Worm (Caenorhabditis elegans) whole organism, L2 larva: ENCODE measurements around the gene smf-3.

ENCODE experiments used
- C34F6.9 ChIP-seq: fragments of 150-350 bp; optimal IDR thresholded peaks from 2 replicates; lab custom pipeline; 2014; ENCODE audit warnings: missing biosample characterization, missing genetic modification characterization
- F13H6.1 ChIP-seq: sonication (generic microtip); optimal IDR thresholded peaks from 2 replicates; lab custom pipeline; 2016; ENCODE audit warnings: missing genetic modification characterization, missing compliant biosample characterization
- R02D3.7 ChIP-seq: fragments of 150-350 bp; optimal IDR thresholded peaks from 2 replicates; lab custom pipeline; 2014; ENCODE audit warnings: missing biosample characterization, missing genetic modification characterization
- ZK546.5 ChIP-seq: sonication (generic microtip); optimal IDR thresholded peaks from 2 replicates; lab custom pipeline; 2017; ENCODE audit warnings: missing biosample characterization, missing genetic modification characterization
- alr-1 ChIP-seq: fragments of 150-350 bp; optimal IDR thresholded peaks from 2 replicates; lab custom pipeline; 2014; ENCODE audit warnings: missing biosample characterization, missing genetic modification characterization
- aly-2 ChIP-seq: fragments of 150-350 bp; optimal IDR thresholded peaks from 2 replicates; lab custom pipeline; 2014; ENCODE audit warnings: missing biosample characterization, missing genetic modification characterization
- ama-1 ChIP-seq: fragments of 150-350 bp; optimal IDR thresholded peaks from 2 replicates; lab custom pipeline; 2018; ENCODE audit warnings: inconsistent platforms
- blmp-1 ChIP-seq: sonication (generic microtip); optimal IDR thresholded peaks from 2 replicates; lab custom pipeline; 2017; ENCODE audit warnings: missing genetic modification characterization, mild to moderate bottlenecking, missing compliant biosample characterization, antibody characterized with exemption, moderate library complexity; ENCODE audit not compliant: insufficient read depth
- ceh-16 ChIP-seq: fragments of 150-350 bp; optimal IDR thresholded peaks from 2 replicates; lab custom pipeline; 2014; ENCODE audit warnings: missing biosample characterization, missing genetic modification characterization
- crh-2 ChIP-seq: sonication (generic microtip); optimal IDR thresholded peaks from 2 replicates; lab custom pipeline; 2017; ENCODE audit warnings: missing biosample characterization, missing genetic modification characterization
- dmd-4 ChIP-seq: sonication (generic microtip); optimal IDR thresholded peaks from 2 replicates; lab custom pipeline; 2017; ENCODE audit warnings: missing biosample characterization, missing genetic modification characterization
- egl-27 ChIP-seq: sonication (generic microtip); optimal IDR thresholded peaks from 3 replicates; lab custom pipeline; 2017; ENCODE audit warnings: missing biosample characterization, missing genetic modification reagents, missing genetic modification characterization
- elt-1 ChIP-seq: fragments of 150-350 bp; optimal IDR thresholded peaks from 2 replicates; lab custom pipeline; 2014; ENCODE audit warnings: missing biosample characterization, missing genetic modification characterization
- elt-3 ChIP-seq: sonication (generic microtip); optimal IDR thresholded peaks from 2 replicates; lab custom pipeline; 2017; ENCODE audit warnings: missing biosample characterization, missing genetic modification characterization
- fos-1 ChIP-seq: fragments of 150-350 bp; optimal IDR thresholded peaks from 2 replicates; lab custom pipeline; 2014; ENCODE audit warnings: missing biosample characterization, missing genetic modification characterization
- gmeb-1 ChIP-seq: fragments of 150-350 bp; optimal IDR thresholded peaks from 2 replicates; lab custom pipeline; 2014; ENCODE audit warnings: missing biosample characterization, missing genetic modification characterization
- lin-11 ChIP-seq: fragments of 150-350 bp; sonication (generic microtip); optimal IDR thresholded peaks from 2 replicates; lab custom pipeline; 2014; ENCODE audit warnings: missing biosample characterization, missing genetic modification characterization, inconsistent platforms, mixed read lengths
- lin-13 ChIP-seq: fragments of 150-350 bp; optimal IDR thresholded peaks from 2 replicates; lab custom pipeline; 2014; ENCODE audit warnings: missing biosample characterization, missing genetic modification reagents, missing genetic modification characterization
- lin-39 ChIP-seq: fragments of 150-350 bp; optimal IDR thresholded peaks from 2 replicates; lab custom pipeline; 2014; ENCODE audit warnings: missing biosample characterization, missing genetic modification reagents, missing genetic modification characterization
- lsy-2 ChIP-seq, 2 experiments: fragments of 150-350 bp in 1 of 2; sonication (generic microtip) in 1 of 2; optimal IDR thresholded peaks; 2 replicates each; lab custom pipeline; 2014 to 2017; ENCODE audit warnings: missing biosample characterization in 2 of 2, missing genetic modification characterization in 2 of 2
- mab-5 ChIP-seq: fragments of 150-350 bp; optimal IDR thresholded peaks from 2 replicates; lab custom pipeline; 2014; ENCODE audit warnings: missing biosample characterization, missing genetic modification characterization
- mbf-1 ChIP-seq: sonication (generic microtip); optimal IDR thresholded peaks from 2 replicates; lab custom pipeline; 2017; ENCODE audit warnings: missing biosample characterization, missing genetic modification characterization
- mdl-1 ChIP-seq, 2 experiments: fragments of 150-350 bp in 1 of 2; sonication (generic microtip) in 1 of 2; optimal IDR thresholded peaks; 2 replicates each; lab custom pipeline; 2017; ENCODE audit warnings: missing biosample characterization in 2 of 2, missing genetic modification characterization in 2 of 2
- nhr-12 ChIP-seq: fragments of 150-350 bp; optimal IDR thresholded peaks from 2 replicates; lab custom pipeline; 2014; ENCODE audit warnings: missing biosample characterization, missing genetic modification characterization
- nhr-129 ChIP-seq: fragments of 150-350 bp; optimal IDR thresholded peaks from 2 replicates; lab custom pipeline; 2014; ENCODE audit warnings: missing biosample characterization, missing genetic modification characterization
- nhr-21 ChIP-seq: fragments of 150-350 bp; optimal IDR thresholded peaks from 2 replicates; lab custom pipeline; 2014; ENCODE audit warnings: missing biosample characterization, missing genetic modification characterization
- nhr-23 ChIP-seq: fragments of 150-350 bp; optimal IDR thresholded peaks from 2 replicates; lab custom pipeline; 2014; ENCODE audit warnings: missing biosample characterization, missing genetic modification reagents, missing genetic modification characterization
- nhr-6 ChIP-seq: fragments of 150-350 bp; optimal IDR thresholded peaks from 2 replicates; lab custom pipeline; 2014; ENCODE audit warnings: missing biosample characterization, missing genetic modification characterization
- nhr-77 ChIP-seq: fragments of 150-350 bp; optimal IDR thresholded peaks from 2 replicates; lab custom pipeline; 2014; ENCODE audit warnings: missing biosample characterization, missing genetic modification characterization
- peb-1 ChIP-seq: fragments of 150-350 bp; optimal IDR thresholded peaks from 2 replicates; lab custom pipeline; 2014; ENCODE audit warnings: missing biosample characterization, missing genetic modification characterization
- sem-4 ChIP-seq: fragments of 150-350 bp; optimal IDR thresholded peaks from 2 replicates; lab custom pipeline; 2014; ENCODE audit warnings: missing biosample characterization, missing genetic modification reagents, missing genetic modification characterization
- skn-1 ChIP-seq: sonication (generic microtip); optimal IDR thresholded peaks from 2 replicates; lab custom pipeline; 2017; ENCODE audit warnings: missing biosample characterization, missing genetic modification characterization
- sma-3 ChIP-seq: sonication (generic microtip); optimal IDR thresholded peaks from 2 replicates; lab custom pipeline; 2016; ENCODE audit warnings: missing genetic modification reagents, missing genetic modification characterization, missing compliant biosample characterization
- sma-9 ChIP-seq, 2 experiments: fragments of 150-350 bp in 1 of 2; sonication (generic microtip) in 1 of 2; optimal IDR thresholded peaks; 2 replicates each; lab custom pipeline; 2014 to 2016; ENCODE audit warnings: missing genetic modification characterization in 2 of 2, mild to moderate bottlenecking in 1 of 2, missing biosample characterization in 1 of 2, missing compliant biosample characterization in 1 of 2, missing genetic modification reagents in 1 of 2, moderate library complexity in 1 of 2
- unc-39 ChIP-seq: fragments of 150-350 bp; optimal IDR thresholded peaks from 2 replicates; lab custom pipeline; 2014; ENCODE audit warnings: missing biosample characterization, missing genetic modification characterization
- unc-55 ChIP-seq: fragments of 150-350 bp; sonication (generic microtip); optimal IDR thresholded peaks from 3 replicates; lab custom pipeline; 2014; ENCODE audit warnings: missing biosample characterization, missing genetic modification reagents, missing genetic modification characterization
- unc-62 ChIP-seq: fragments of 150-350 bp; optimal IDR thresholded peaks from 2 replicates; lab custom pipeline; 2014; ENCODE audit warnings: missing biosample characterization, missing genetic modification reagents, missing genetic modification characterization
- zag-1 ChIP-seq: fragments of 150-350 bp; optimal IDR thresholded peaks from 2 replicates; lab custom pipeline; 2014; ENCODE audit warnings: missing biosample characterization, missing genetic modification characterization
- ztf-1 ChIP-seq: fragments of 200-800 bp; sonication (Bioruptor generic); conservative IDR thresholded peaks from 2 replicates; pipeline ENCODE4 v1.3.6; 2022; ENCODE audit warnings: missing genetic modification characterization, missing compliant biosample characterization
- ztf-11 ChIP-seq: sonication (generic microtip); optimal IDR thresholded peaks from 2 replicates; lab custom pipeline; 2017; ENCODE audit warnings: missing biosample characterization, missing genetic modification characterization
- ztf-4 ChIP-seq: fragments of 150-350 bp; optimal IDR thresholded peaks from 2 replicates; lab custom pipeline; 2014; ENCODE audit warnings: missing biosample characterization, missing genetic modification characterization

smf-3 gene

DNA sequence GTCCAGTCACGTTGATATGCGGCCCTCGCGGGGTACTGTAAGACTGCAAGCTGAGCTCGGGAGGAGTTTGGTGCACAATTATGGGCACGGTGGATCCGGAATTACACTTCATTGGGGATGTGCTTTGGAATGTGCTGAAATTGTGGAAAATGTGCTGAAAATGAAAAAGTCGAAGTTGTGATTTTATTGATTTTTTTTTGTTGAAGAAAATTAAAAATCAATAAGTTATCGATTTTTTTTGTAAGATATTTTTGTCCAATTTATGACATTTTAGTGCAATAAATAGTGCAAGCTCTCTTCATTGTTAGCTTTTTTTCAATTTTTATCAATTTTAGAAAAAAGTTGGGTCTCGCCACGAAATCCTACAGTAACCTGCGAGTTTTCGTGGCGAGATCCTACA is 1.8 kb upstream of the smf-3 start:
- TF ChIP-seq zag-1 (no peak), alr-1 (tag; lab: Kevin White, UChicago) (no peak), ama-1 (lab: Kevin White, UChicago) (no peak), nhr-12 (tag; lab: Kevin White, UChicago) (no peak), aly-2 (no peak), dmd-4 (tag; lab: Kevin White, UChicago) (no peak)

DNA sequence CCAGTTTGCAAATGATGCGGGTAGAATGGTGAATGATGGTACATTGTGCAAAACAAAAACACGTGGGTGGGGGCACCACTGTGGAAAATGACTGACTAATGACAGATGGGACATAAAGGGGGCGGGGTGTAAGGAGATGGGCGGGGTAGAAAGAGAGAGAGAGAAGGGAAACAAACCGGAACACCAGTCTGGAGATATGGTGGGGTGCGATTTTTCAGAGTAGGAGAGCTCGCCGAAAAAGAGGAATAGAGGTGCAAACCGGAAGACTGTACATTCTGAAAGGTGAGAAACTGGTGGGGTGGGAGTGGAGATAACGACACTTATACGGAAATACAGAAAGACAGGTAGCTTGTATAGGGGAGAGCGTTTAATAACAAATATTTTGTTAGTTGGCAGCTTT is 9.5 kb downstream of the smf-3 start, which contains the start of gene ngn-1:
TSS of gene ngn-1 (minus strand) at position 101 of the 400 bp plus-strand sequence.
- TF ChIP-seq peb-1 (tag; lab: Kevin White, UChicago) (no peak), ZK546.5 (no peak), skn-1 (tag; lab: Kevin White, UChicago) (no peak), ztf-11 (tag; lab: Kevin White, UChicago) (no peak), lin-13 (no peak), sma-3 (GFP tag; lab: Kevin White, UChicago) (no peak), lin-39 (no peak), elt-1 (tag; lab: Kevin White, UChicago) (no peak), fos-1 (tag; lab: Kevin White, UChicago) (no peak), unc-62 (no peak), mab-5 (no peak), sma-9 (GFP tag; optimal IDR thresholded peaks at IDR 0.05; lab: Kevin White, UChicago) (no peak), sma-9 (tag; optimal IDR thresholded peaks at IDR 0.05; lab: Kevin White, UChicago) (no peak), elt-3 (tag; lab: Kevin White, UChicago) (no peak)

DNA sequence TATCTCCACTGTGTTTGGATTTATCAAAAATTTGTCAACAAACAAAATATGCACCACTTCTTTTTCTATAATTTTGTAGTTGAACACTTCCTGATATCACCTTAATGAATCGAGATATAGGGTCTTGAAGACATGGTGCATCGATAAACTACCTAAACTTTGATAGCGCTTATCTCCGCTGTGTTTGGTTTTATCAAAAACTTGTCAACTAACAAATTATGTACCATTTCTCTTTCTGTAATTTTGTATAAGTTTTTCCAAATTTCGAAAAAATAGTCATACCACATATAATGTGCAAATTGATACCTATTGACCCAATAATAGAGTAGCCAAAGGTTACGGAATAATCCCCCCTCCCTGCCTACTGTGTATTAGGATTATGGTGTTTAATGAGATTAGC is 11.5 kb downstream of the smf-3 start:
- TF ChIP-seq elt-3 (tag; lab: Kevin White, UChicago) (no peak), sma-3 (GFP tag; lab: Kevin White, UChicago) (no peak), alr-1 (tag; lab: Kevin White, UChicago) (no peak), dmd-4 (tag; lab: Kevin White, UChicago) (no peak), ztf-1 (GFP tag; lab: Robert Waterston, UW) (no peak), nhr-12 (tag; lab: Kevin White, UChicago) (no peak), unc-55 (GFP tag; lab: Kevin White, UChicago) (no peak), peb-1 (tag; lab: Kevin White, UChicago) (no peak), nhr-129 (tag; lab: Kevin White, UChicago) (no peak), R02D3.7 (tag; lab: Kevin White, UChicago) (no peak), lin-11 (tag; lab: Kevin White, UChicago) (no peak)

DNA sequence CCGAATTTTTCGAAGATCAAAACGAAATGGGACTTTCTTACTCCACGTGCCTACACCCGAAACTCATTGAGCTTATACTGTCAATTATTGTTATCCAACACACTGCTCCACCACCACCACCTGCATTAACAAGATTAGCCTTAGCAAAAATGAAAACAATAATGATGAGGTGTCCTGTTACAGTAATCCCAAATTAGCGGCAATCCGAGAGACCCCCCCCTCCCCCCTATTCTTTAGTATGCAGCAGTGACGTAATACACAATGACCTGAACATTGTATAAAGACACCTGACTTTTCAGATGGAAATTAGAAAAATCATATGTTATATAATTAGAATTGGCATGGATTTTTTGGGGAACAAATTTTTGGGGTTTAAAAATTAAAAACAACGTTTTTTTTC is 16.3 kb downstream of the smf-3 start:
- TF ChIP-seq lin-39 (no peak), elt-1 (tag; lab: Kevin White, UChicago) (no peak), aly-2 (no peak), sma-9 (GFP tag; optimal IDR thresholded peaks at IDR 0.05; lab: Kevin White, UChicago) (no peak), sma-9 (tag; optimal IDR thresholded peaks at IDR 0.05; lab: Kevin White, UChicago) (no peak), egl-27 (no peak), ztf-4 (no peak), nhr-21 (tag; lab: Kevin White, UChicago) (no peak), crh-2 (tag; lab: Kevin White, UChicago) (no peak), zag-1 (no peak), unc-62 (no peak), sem-4 (tag; lab: Kevin White, UChicago) (no peak), unc-39 (tag; lab: Kevin White, UChicago) (no peak), lsy-2 (tag; optimal IDR thresholded peaks at IDR 0.05; lab: Kevin White, UChicago) (no peak), mdl-1 (tag; optimal IDR thresholded peaks at IDR 0.05; lab: Kevin White, UChicago) (no peak), skn-1 (tag; lab: Kevin White, UChicago) (no peak), sma-3 (GFP tag; lab: Kevin White, UChicago) (no peak)
- TF ChIP-seq, all 48 proteins: peak for 0

DNA sequence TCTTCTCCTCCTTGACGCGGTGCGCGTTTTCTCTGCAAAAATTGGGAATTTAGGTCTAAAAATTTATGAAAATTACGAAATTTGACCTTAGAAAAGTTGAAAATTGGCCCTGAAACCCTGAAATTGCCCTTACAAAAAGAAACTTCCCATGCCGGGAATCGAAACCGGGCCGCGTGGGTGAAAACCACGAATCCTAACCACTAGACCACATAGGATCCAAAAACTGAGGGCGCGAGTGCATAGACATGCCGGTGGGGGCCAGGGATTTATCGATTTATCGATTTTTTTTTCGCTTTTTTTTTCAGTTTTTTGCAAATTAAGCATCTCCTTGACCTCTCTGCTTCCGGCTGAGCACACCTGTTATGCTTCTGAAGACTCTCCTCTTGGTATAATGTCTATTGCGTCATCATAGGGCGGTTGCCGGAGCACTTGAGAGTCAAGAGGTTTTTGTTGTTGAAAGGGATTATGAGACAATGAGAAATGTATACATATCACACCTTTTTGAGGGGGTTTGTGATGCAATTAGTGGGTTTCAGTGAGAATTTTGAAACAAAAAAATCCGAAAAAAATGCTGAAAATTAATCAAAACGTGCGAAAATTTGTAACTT is 21.1 kb downstream of the smf-3 start:
- TF ChIP-seq C34F6.9 (tag; lab: Kevin White, UChicago) (peak; percentile 4), fos-1 (tag; lab: Kevin White, UChicago) (no peak), F13H6.1 (tag; lab: Kevin White, UChicago) (peak; percentile 18), crh-2 (tag; lab: Kevin White, UChicago) (peak; percentile 17), unc-55 (GFP tag; lab: Kevin White, UChicago) (peak; percentile 33), aly-2 (no peak), sma-3 (GFP tag; lab: Kevin White, UChicago) (peak; percentile 23), nhr-23 (tag; lab: Kevin White, UChicago) (no peak), zag-1 (no peak), R02D3.7 (tag; lab: Kevin White, UChicago) (no peak), ceh-16 (tag; lab: Kevin White, UChicago) (no peak), nhr-129 (tag; lab: Kevin White, UChicago) (peak; percentile 45), ZK546.5 (no peak), mab-5 (no peak), elt-1 (tag; lab: Kevin White, UChicago) (no peak), skn-1 (tag; lab: Kevin White, UChicago) (no peak), egl-27 (no peak), mbf-1 (tag; lab: Kevin White, UChicago) (no peak), blmp-1 (no peak), unc-39 (tag; lab: Kevin White, UChicago) (no peak), nhr-77 (no peak), dmd-4 (tag; lab: Kevin White, UChicago) (no peak), lin-13 (peak; percentile 1), nhr-6 (tag; lab: Kevin White, UChicago) (no peak), lsy-2 (tag; optimal IDR thresholded peaks at IDR 0.05; lab: Kevin White, UChicago) (peak; percentile 41 to 50), gmeb-1 (tag; lab: Kevin White, UChicago) (peak; percentile 46)
